Worm (Caenorhabditis elegans): ENCODE data around the gene C50E3.15.

DNA sequence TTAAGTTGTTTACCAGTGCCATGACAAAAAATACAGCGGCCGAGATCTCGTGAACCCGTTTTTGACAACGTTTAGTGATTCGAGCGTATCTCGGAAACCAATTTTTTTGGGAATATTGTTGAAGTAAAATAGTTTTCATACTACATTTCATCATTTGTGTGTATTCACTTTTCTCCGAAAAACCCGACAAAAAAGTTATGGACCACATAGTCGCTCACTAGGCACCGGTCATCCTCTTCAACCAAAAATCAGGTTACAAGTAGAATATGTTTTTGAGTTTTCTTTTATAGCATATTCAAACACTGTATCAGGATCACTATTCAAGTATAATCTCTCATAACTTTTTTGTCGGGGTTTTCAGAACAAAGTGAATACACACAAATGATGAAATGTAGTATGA, 23.5 kb downstream of the C50E3.15 start:
- TF ChIP-seq nhr-28 (tag; optimal IDR thresholded peaks at IDR 0.05), result no peak
- no peak for TF ChIP-seq dpl-1 (GFP tag; optimal IDR thresholded peaks at IDR 0.05)
- no peak for TF ChIP-seq mxl-2 (GFP tag; conservative IDR thresholded peaks at IDR 0.05)
- TF ChIP-seq fos-1 (tag; optimal IDR thresholded peaks at IDR 0.05), result no peak
- no peak for TF ChIP-seq mep-1 (tag; optimal IDR thresholded peaks at IDR 0.05)
- no peak for TF ChIP-seq dve-1 (tag; optimal IDR thresholded peaks at IDR 0.05; ENCODE audit: insufficient read depth)
- no peak for TF ChIP-seq ces-1 (GFP tag; optimal IDR thresholded peaks at IDR 0.05)
- no peak for TF ChIP-seq Y48G9A.11 (GFP tag; IDR thresholded peaks at IDR 0.05)
- no peak for TF ChIP-seq egl-27 (tag; optimal IDR thresholded peaks at IDR 0.05)
- no peak for TF ChIP-seq lin-13 (GFP tag; optimal IDR thresholded peaks at IDR 0.05)

All from whole organism, L4 larva.